Worm (Caenorhabditis elegans) whole organism, L4 larva: Measurements from ENCODE around the gene mut-14.

Experiments
- D1046.2 ChIP-seq: fragments of 200-800 bp; sonication (Bioruptor generic); IDR thresholded peaks from 2 replicates; pipeline ENCODE4 v1.3.6; 2022; ENCODE audit warnings: missing genetic modification characterization, missing compliant biosample characterization
- F26F4.8 ChIP-seq: fragments of 200-800 bp; sonication (Bioruptor generic); conservative IDR thresholded peaks from 2 replicates; pipeline ENCODE4 v1.3.6; 2022; ENCODE audit warnings: missing genetic modification characterization, missing compliant biosample characterization
- F44E2.7 ChIP-seq: fragments of 200-800 bp; sonication (Bioruptor generic); IDR thresholded peaks from 2 replicates; pipeline ENCODE4 v2.1.2; 2022; ENCODE audit warnings: missing genetic modification characterization, missing compliant biosample characterization
- F49E8.2 ChIP-seq: sonication (generic microtip); optimal IDR thresholded peaks from 2 replicates; lab custom pipeline; 2016; ENCODE audit warnings: missing compliant biosample characterization, mild to moderate bottlenecking, missing genetic modification characterization, borderline replicate concordance
- T20F7.1 ChIP-seq: fragments of 200-800 bp; sonication (Bioruptor generic); optimal IDR thresholded peaks from 2 replicates; lab custom pipeline; 2018; ENCODE audit warnings: mild to moderate bottlenecking, missing genetic modification characterization, missing compliant biosample characterization
- Y48G9A.11 ChIP-seq: fragments of 200-800 bp; sonication (Bioruptor generic); IDR thresholded peaks from 2 replicates; pipeline ENCODE4 v1.3.6; 2022; ENCODE audit warnings: missing genetic modification reagents, missing genetic modification characterization, missing compliant biosample characterization
- ceh-28 ChIP-seq: fragments of 150-350 bp; optimal IDR thresholded peaks from 2 replicates; lab custom pipeline; 2014; ENCODE audit warnings: missing biosample characterization, missing genetic modification reagents, missing genetic modification characterization
- ceh-44 ChIP-seq: fragments of 200-800 bp; sonication (Bioruptor generic); IDR thresholded peaks from 2 replicates; pipeline ENCODE4 v1.3.6; 2022; ENCODE audit warnings: missing genetic modification reagents, missing genetic modification characterization, missing compliant biosample characterization
- ces-1 ChIP-seq: fragments of 150-350 bp; sonication (generic microtip); optimal IDR thresholded peaks from 4 replicates; lab custom pipeline; 2014; ENCODE audit warnings: missing biosample characterization, missing genetic modification reagents, missing genetic modification characterization
- cey-2 ChIP-seq: sonication (generic microtip); optimal IDR thresholded peaks from 3 replicates; lab custom pipeline; 2017; ENCODE audit warnings: missing genetic modification characterization, mild to moderate bottlenecking, missing compliant biosample characterization, antibody characterized with exemption, borderline replicate concordance; ENCODE audit not compliant: insufficient read depth
- ctbp-1 ChIP-seq: fragments of 200-800 bp; sonication (Bioruptor generic); IDR thresholded peaks from 2 replicates; pipeline ENCODE4 v1.3.6; 2022; ENCODE audit warnings: missing genetic modification reagents, missing genetic modification characterization, missing compliant biosample characterization
- daf-16 ChIP-seq, 3 experiments: sonication (generic microtip); optimal IDR thresholded peaks; 2 replicates each; lab custom pipeline; 2016 to 2017; ENCODE audit warnings: missing genetic modification characterization in 3 of 3, missing genetic modification reagents in 3 of 3, mild to moderate bottlenecking in 2 of 3, missing compliant biosample characterization in 2 of 3, missing biosample characterization in 1 of 3, moderate library complexity in 1 of 3
- daf-8 ChIP-seq: fragments of 200-800 bp; sonication (Bioruptor generic); IDR thresholded peaks from 2 replicates; pipeline ENCODE4 v1.3.6; 2022; ENCODE audit warnings: missing genetic modification characterization, missing compliant biosample characterization
- dmd-6 ChIP-seq: fragments of 200-800 bp; sonication (Bioruptor generic); IDR thresholded peaks from 2 replicates; pipeline ENCODE4 v1.3.6; 2022; ENCODE audit warnings: missing genetic modification reagents, missing genetic modification characterization, missing compliant biosample characterization
- dmd-9 ChIP-seq: fragments of 200-800 bp; sonication (Bioruptor generic); IDR thresholded peaks from 2 replicates; pipeline ENCODE4 v1.3.6; 2022; ENCODE audit warnings: missing genetic modification reagents, missing genetic modification characterization, missing compliant biosample characterization
- dpl-1 ChIP-seq: fragments of 150-350 bp; optimal IDR thresholded peaks from 2 replicates; lab custom pipeline; 2014; ENCODE audit warnings: missing biosample characterization, missing genetic modification reagents, missing genetic modification characterization
- duxl-1 ChIP-seq: sonication (generic microtip); optimal IDR thresholded peaks from 2 replicates; lab custom pipeline; 2016; ENCODE audit warnings: mild to moderate bottlenecking, missing genetic modification characterization, moderate library complexity, missing compliant biosample characterization; ENCODE audit not compliant: poor library complexity
- dve-1 ChIP-seq: sonication (generic microtip); optimal IDR thresholded peaks from 2 replicates; lab custom pipeline; 2017; ENCODE audit warnings: antibody characterized with exemption, mild to moderate bottlenecking, missing genetic modification characterization, missing compliant biosample characterization; ENCODE audit not compliant: insufficient read depth
- fos-1 ChIP-seq: fragments of 150-350 bp; optimal IDR thresholded peaks from 2 replicates; lab custom pipeline; 2014; ENCODE audit warnings: missing biosample characterization, missing genetic modification characterization
- gei-8 ChIP-seq: fragments of 200-800 bp; sonication (Bioruptor generic); optimal IDR thresholded peaks from 2 replicates; lab custom pipeline; 2018; ENCODE audit warnings: mild to moderate bottlenecking, missing genetic modification characterization, missing compliant biosample characterization
- hlh-30 ChIP-seq: sonication (generic microtip); optimal IDR thresholded peaks from 2 replicates; lab custom pipeline; 2017; ENCODE audit warnings: antibody characterized with exemption, mild to moderate bottlenecking, missing genetic modification characterization, missing compliant biosample characterization; ENCODE audit not compliant: insufficient read depth
- hmg-1.1 ChIP-seq: fragments of 200-800 bp; sonication (Bioruptor generic); IDR thresholded peaks from 2 replicates; pipeline ENCODE4 v1.3.6; 2022; ENCODE audit warnings: missing genetic modification reagents, missing genetic modification characterization, missing compliant biosample characterization
- jun-1 ChIP-seq: fragments of 150-350 bp; optimal IDR thresholded peaks from 2 replicates; lab custom pipeline; 2014; ENCODE audit warnings: missing biosample characterization, missing genetic modification reagents, missing genetic modification characterization
- lin-38 ChIP-seq: fragments of 200-800 bp; sonication (Bioruptor generic); IDR thresholded peaks from 2 replicates; pipeline ENCODE4 v1.3.6; 2022; ENCODE audit warnings: missing genetic modification reagents, missing genetic modification characterization, missing compliant biosample characterization
- lir-3 ChIP-seq: sonication (generic microtip); optimal IDR thresholded peaks from 2 replicates; lab custom pipeline; 2016; ENCODE audit warnings: mild to moderate bottlenecking, missing genetic modification characterization, missing compliant biosample characterization
- lsy-2 ChIP-seq, 2 experiments: fragments of 150-350 bp in 1 of 2; sonication (generic microtip) in 1 of 2; optimal IDR thresholded peaks; 2 replicates each; lab custom pipeline; 2014 to 2017; ENCODE audit warnings: missing biosample characterization in 2 of 2, missing genetic modification characterization in 2 of 2
- madf-5 ChIP-seq, 2 experiments: fragments of 200-800 bp; sonication (Bioruptor generic); IDR thresholded peaks; 2 replicates each; pipeline ENCODE4 v1.3.6; 2022; ENCODE audit warnings: missing compliant biosample characterization in 2 of 2, missing genetic modification characterization in 2 of 2
- mdt-29 ChIP-seq: fragments of 200-800 bp; sonication (Bioruptor generic); IDR thresholded peaks from 2 replicates; pipeline ENCODE4 v1.3.6; 2022; ENCODE audit warnings: missing genetic modification reagents, missing genetic modification characterization, missing compliant biosample characterization
- mes-2 ChIP-seq: sonication (generic microtip); optimal IDR thresholded peaks from 2 replicates; lab custom pipeline; 2016; ENCODE audit warnings: missing genotype, mild to moderate bottlenecking, missing genetic modification characterization, missing compliant biosample characterization; ENCODE audit not compliant: poor library complexity, severe bottlenecking
- nhr-102 ChIP-seq: sonication (generic microtip); optimal IDR thresholded peaks from 2 replicates; lab custom pipeline; 2016; ENCODE audit warnings: mild to moderate bottlenecking, missing genetic modification characterization, moderate library complexity, missing compliant biosample characterization
- nhr-25 ChIP-seq: sonication (generic microtip); optimal IDR thresholded peaks from 2 replicates; lab custom pipeline; 2017; ENCODE audit warnings: missing genetic modification characterization, mild to moderate bottlenecking, missing compliant biosample characterization, antibody characterized with exemption, moderate library complexity, borderline replicate concordance; ENCODE audit not compliant: insufficient read depth
- nhr-48 ChIP-seq: sonication (generic microtip); optimal IDR thresholded peaks from 2 replicates; lab custom pipeline; 2016; ENCODE audit warnings: mild to moderate bottlenecking, missing genetic modification characterization, missing compliant biosample characterization
- pqm-1 ChIP-seq: sonication (generic microtip); optimal IDR thresholded peaks from 2 replicates; lab custom pipeline; 2017; ENCODE audit warnings: missing biosample characterization, missing genetic modification characterization
- saeg-2 ChIP-seq: fragments of 200-800 bp; sonication (Bioruptor generic); IDR thresholded peaks from 2 replicates; pipeline ENCODE4 v1.3.6; 2022; ENCODE audit warnings: missing genetic modification reagents, missing genetic modification characterization, missing compliant biosample characterization
- sdz-12 ChIP-seq: fragments of 200-800 bp; sonication (Bioruptor generic); optimal IDR thresholded peaks from 2 replicates; lab custom pipeline; 2018; ENCODE audit warnings: mild to moderate bottlenecking, missing genetic modification characterization, missing compliant biosample characterization
- set-16 ChIP-seq: fragments of 200-800 bp; sonication (Bioruptor generic); IDR thresholded peaks from 2 replicates; pipeline ENCODE4 v1.3.6; 2022; ENCODE audit warnings: missing genetic modification reagents, missing genetic modification characterization, missing compliant biosample characterization
- snpc-4 ChIP-seq: fragments of 150-350 bp; optimal IDR thresholded peaks from 2 replicates; lab custom pipeline; 2014; ENCODE audit warnings: missing biosample characterization, missing genetic modification characterization
- spr-3 ChIP-seq: fragments of 200-800 bp; sonication (Bioruptor generic); optimal IDR thresholded peaks from 2 replicates; lab custom pipeline; 2018; ENCODE audit warnings: mild to moderate bottlenecking, missing genetic modification characterization, missing compliant biosample characterization
- tra-1 ChIP-seq: fragments of 200-800 bp; sonication (Bioruptor generic); IDR thresholded peaks from 2 replicates; pipeline ENCODE4 v1.3.6; 2022; ENCODE audit warnings: missing genetic modification reagents, missing genetic modification characterization, missing compliant biosample characterization
- unc-130 ChIP-seq: sonication (generic microtip); optimal IDR thresholded peaks from 2 replicates; lab custom pipeline; 2016; ENCODE audit warnings: missing genetic modification reagents, missing genetic modification characterization, missing compliant biosample characterization
- unc-39 ChIP-seq: sonication (generic microtip); optimal IDR thresholded peaks from 2 replicates; lab custom pipeline; 2017; ENCODE audit warnings: missing biosample characterization, missing genetic modification characterization
- zag-1 ChIP-seq: fragments of 150-350 bp; optimal IDR thresholded peaks from 2 replicates; lab custom pipeline; 2014; ENCODE audit warnings: missing biosample characterization, missing genetic modification characterization
- zfp-3 ChIP-seq: fragments of 200-800 bp; sonication (Bioruptor generic); conservative IDR thresholded peaks from 2 replicates; pipeline ENCODE4 v1.3.6; 2022; ENCODE audit warnings: missing genetic modification reagents, missing genetic modification characterization, missing compliant biosample characterization

The mut-14 gene

DNA sequence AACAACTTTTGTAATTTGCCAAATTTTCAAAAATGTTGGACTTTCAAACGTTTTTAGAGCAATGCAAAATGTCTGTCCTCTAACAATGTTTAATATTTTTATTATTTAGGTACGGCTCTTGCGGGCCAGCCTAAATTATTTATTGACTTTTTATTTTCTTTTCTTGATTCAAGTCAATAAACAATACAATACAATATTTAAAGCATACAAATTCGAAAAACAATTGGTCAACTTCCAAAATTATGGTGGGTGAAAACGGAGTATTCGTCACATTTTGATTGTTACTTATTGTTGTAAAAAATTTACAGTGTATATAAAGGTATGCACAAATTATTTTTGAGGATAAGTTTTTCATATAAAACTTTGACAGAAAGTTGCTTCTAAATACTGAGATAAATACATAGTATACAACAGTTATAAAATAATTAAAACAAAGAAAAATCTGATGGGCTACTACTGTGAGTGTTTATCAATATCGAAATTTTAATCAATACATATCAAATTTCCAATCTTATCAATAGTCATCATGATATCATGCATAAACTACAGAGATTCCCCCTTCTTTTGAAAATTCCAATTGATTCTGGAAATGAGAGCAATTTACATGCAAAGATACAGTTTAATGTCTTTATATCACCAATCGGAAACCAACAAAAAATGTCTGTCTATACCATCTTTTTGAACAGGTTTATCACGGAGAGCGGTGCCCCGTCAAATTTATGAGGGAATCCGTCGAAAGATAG is 31.3 kb upstream of the mut-14 start, which contains the start of gene F25B4.8:
Gene F25B4.8, minus strand, starts transcription at position 51 of the 743 bp plus-strand sequence.
- TF ChIP-seq pqm-1 (tag; lab: Kevin White, UChicago) (peak; percentile 12), dmd-9 (no peak), daf-16 (GFP tag; optimal IDR thresholded peaks at IDR 0.05; lab: Kevin White, UChicago) (no peak), daf-16 (tag; optimal IDR thresholded peaks at IDR 0.05; lab: Kevin White, UChicago) (peak; percentile 34), F26F4.8 (GFP tag; lab: Robert Waterston, UW) (no peak), saeg-2 (GFP tag; lab: Robert Waterston, UW) (no peak), zag-1 (tag; lab: Kevin White, UChicago) (no peak), dve-1 (peak; percentile 8)
- TF ChIP-seq, all 104 proteins: peak for 3

DNA sequence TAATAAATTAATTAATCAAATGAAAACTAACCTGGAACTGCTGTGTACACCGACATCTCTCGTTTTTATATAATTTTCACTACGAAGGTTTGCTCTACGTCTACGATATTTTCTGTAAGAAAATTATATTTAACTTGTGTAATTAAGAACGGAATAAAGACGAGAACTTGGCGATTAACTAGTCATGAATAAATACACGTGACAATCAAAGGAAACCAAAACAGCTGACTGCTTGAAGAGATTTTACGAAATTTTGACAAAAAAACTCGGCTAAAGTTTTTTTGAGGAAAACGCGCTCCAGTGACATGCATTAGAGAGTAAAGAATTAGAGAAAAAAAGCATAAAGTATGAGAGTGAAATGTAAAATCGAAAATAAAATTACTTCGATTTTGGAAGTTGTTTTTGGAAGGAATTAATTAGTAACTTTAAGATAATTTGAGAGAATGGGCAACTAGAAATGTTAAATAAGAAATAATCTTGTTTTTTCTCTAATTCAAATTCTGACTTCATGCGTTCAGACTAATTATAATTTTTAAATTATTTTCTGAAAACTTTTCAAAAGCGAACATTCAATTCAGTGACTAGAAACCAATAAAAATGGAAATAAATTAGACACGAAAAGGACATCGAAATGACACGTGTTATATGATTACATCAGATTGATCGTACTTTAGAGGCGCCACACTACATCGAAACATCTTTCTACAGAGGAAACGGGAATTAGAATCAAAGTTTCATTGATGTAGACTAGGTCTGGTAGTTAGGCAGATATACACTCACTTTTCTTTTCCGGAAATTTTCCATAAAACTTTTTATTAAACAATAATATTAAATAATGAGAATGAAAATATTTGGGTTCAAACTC is 26.8 kb upstream of the mut-14 start, which contains the start of gene F25B4.7:
Gene F25B4.7, minus strand, starts transcription at position 112 of the 865 bp plus-strand sequence.
- no peak for TF ChIP-seq hmg-1.1 (GFP tag; lab: Robert Waterston, UW)
- no peak for TF ChIP-seq F49E8.2 (tag; lab: Kevin White, UChicago)
- TF ChIP-seq lin-38 (GFP tag; lab: Robert Waterston, UW), result peak; percentile 45
- no peak for TF ChIP-seq ces-1
- no peak for TF ChIP-seq lir-3 (tag; lab: Kevin White, UChicago)
- no peak for TF ChIP-seq gei-8 (GFP tag; lab: Kevin White, UChicago)
- TF ChIP-seq zag-1 (tag; lab: Kevin White, UChicago), result no peak
- no peak for TF ChIP-seq duxl-1 (tag; lab: Kevin White, UChicago)
- TF ChIP-seq D1046.2 (GFP tag; lab: Robert Waterston, UW), result no peak
- TF ChIP-seq mdt-29, result no peak
- no peak for TF ChIP-seq F44E2.7 (GFP tag; lab: Robert Waterston, UW)
- TF ChIP-seq daf-8 (GFP tag; lab: Robert Waterston, UW), result no peak
- no peak for TF ChIP-seq snpc-4
- TF ChIP-seq lsy-2 (tag; optimal IDR thresholded peaks at IDR 0.05; lab: Kevin White, UChicago), result peak in 1 of 2 experiments; percentile 13
- no peak for TF ChIP-seq unc-39
- TF ChIP-seq dmd-6 (GFP tag; lab: Robert Waterston, UW), result 0 out of 2 replicates have a peak, but pooled peaks have one; percentile 27
- TF ChIP-seq hlh-30, result peak; percentile 50
- no peak for TF ChIP-seq madf-5 (GFP tag; IDR thresholded peaks at IDR 0.05; lab: Robert Waterston, UW)
- TF ChIP-seq nhr-25, result no peak
- no peak for TF ChIP-seq ceh-28 (tag; lab: Kevin White, UChicago)
- no peak for TF ChIP-seq pqm-1 (tag; lab: Kevin White, UChicago)
- no peak for TF ChIP-seq dpl-1
- TF ChIP-seq daf-16 (GFP tag; optimal IDR thresholded peaks at IDR 0.05; lab: Kevin White, UChicago), result no peak
- peak; percentile 21 for TF ChIP-seq daf-16 (tag; optimal IDR thresholded peaks at IDR 0.05; lab: Kevin White, UChicago)
- TF ChIP-seq Y48G9A.11 (GFP tag; lab: Robert Waterston, UW), result no peak
- no peak for TF ChIP-seq nhr-48
- TF ChIP-seq cey-2 (tag; lab: Kevin White, UChicago), result no peak
- TF ChIP-seq T20F7.1 (GFP tag; lab: Kevin White, UChicago), result no peak
- TF ChIP-seq dmd-9, result no peak
- TF ChIP-seq ceh-44 (GFP tag; lab: Robert Waterston, UW), result no peak
- TF ChIP-seq spr-3, result no peak
- TF ChIP-seq unc-130 (GFP tag; lab: Kevin White, UChicago), result no peak
- no peak for TF ChIP-seq zfp-3 (GFP tag; lab: Robert Waterston, UW)
- no peak for TF ChIP-seq sdz-12 (GFP tag; lab: Kevin White, UChicago)
- TF ChIP-seq nhr-102 (tag; lab: Kevin White, UChicago), result no peak
- no peak for TF ChIP-seq fos-1
- TF ChIP-seq jun-1 (tag; lab: Kevin White, UChicago), result no peak
- no peak for TF ChIP-seq tra-1
- no peak for TF ChIP-seq set-16 (GFP tag; lab: Robert Waterston, UW)
- peak; percentile 31 for TF ChIP-seq mes-2
- no peak for TF ChIP-seq ctbp-1 (GFP tag; lab: Robert Waterston, UW)
